5 fruit fly cellular contexts compared by ENCODE assay signal in genomic region chr2L:19463824-19464317, dm6.
A peak's percentile ranks its signal among the peaks of the same experiment; 100 is the strongest.
TF ChIP-seq lines count a peak whose summit lies in the region.

TSS of gene tj (plus strand) at chr2L:19464267.

- no peak for TF ChIP-seq CTCF in whole organism, embryonic (GFP tag; optimal IDR thresholded peaks at IDR 0.05; lab: Kevin White, UChicago)

TF ChIP-seq in whole organism, 6 proteins besides CTCF, POLR2A, EP300 and RAD21:
- TF ChIP-seq usp (GFP tag; optimal IDR thresholded peaks at IDR 0.05; lab: Kevin White, UChicago): no peak
- TF ChIP-seq CG8478 (optimal IDR thresholded peaks at IDR 0.05; lab: Kevin White, UChicago): no peak
- peak; percentile 35 for TF ChIP-seq Dll (optimal IDR thresholded peaks at IDR 0.05; lab: Kevin White, UChicago)

TF ChIP-seq in whole organism, adult, 20 proteins besides CTCF, POLR2A, EP300 and RAD21:
- TF ChIP-seq Crg-1 (GFP tag; optimal IDR thresholded peaks at IDR 0.05; lab: Kevin White, UChicago) (no peak), toe (GFP tag; optimal IDR thresholded peaks at IDR 0.05; lab: Kevin White, UChicago) (no peak), CG33017 (tag; optimal IDR thresholded peaks at IDR 0.05; lab: Kevin White, UChicago) (no peak), pad (GFP tag; optimal IDR thresholded peaks at IDR 0.05; lab: Kevin White, UChicago) (peak; percentile 58), CG5204 (GFP tag; optimal IDR thresholded peaks at IDR 0.05; lab: Kevin White, UChicago) (no peak), CG1620 (GFP tag; optimal IDR thresholded peaks at IDR 0.05; lab: Kevin White, UChicago) (no peak), tj (GFP tag; optimal IDR thresholded peaks at IDR 0.05; lab: Kevin White, UChicago) (peak; percentile 87), kay (GFP tag; lab: Kevin White, UChicago; ENCODE audit: borderline replicate concordance) (no peak)

TF ChIP-seq in whole organism, embryonic, 481 proteins besides CTCF, POLR2A, EP300 and RAD21 (continues in another document):
- TF ChIP-seq abd-A (tag; optimal IDR thresholded peaks at IDR 0.05; lab: Kevin White, UChicago) (peak; percentile 42), HLH3B (GFP tag; IDR thresholded peaks at IDR 0.05; lab: Robert Waterston, UW) (no peak), Hey (tag; optimal IDR thresholded peaks at IDR 0.05; lab: Kevin White, UChicago) (no peak), CG14667 (GFP tag; IDR thresholded peaks at IDR 0.05; lab: Robert Waterston, UW) (no peak), Nf-YB (GFP tag; optimal IDR thresholded peaks at IDR 0.05; lab: Kevin White, UChicago) (peak; percentile 92), Nf-YC (tag; optimal IDR thresholded peaks at IDR 0.05; lab: Kevin White, UChicago) (peak; percentile 96), CG12659 (GFP tag; optimal IDR thresholded peaks at IDR 0.05; lab: Kevin White, UChicago) (no peak), CG4360 (GFP tag; IDR thresholded peaks at IDR 0.05; lab: Robert Waterston, UW) (peak; percentile 71), Aef1 (GFP tag; IDR thresholded peaks at IDR 0.05; lab: Robert Waterston, UW) (peak; percentile 43), crol (GFP tag; IDR thresholded peaks at IDR 0.05; lab: Robert Waterston, UW) (peak; percentile 59), Nf-YA (GFP tag; IDR thresholded peaks at IDR 0.05; lab: Robert Waterston, UW) (no peak), CG42726 (GFP tag; IDR thresholded peaks at IDR 0.05; lab: Robert Waterston, UW; ENCODE audit: partially characterized antibody) (0 out of 2 replicates have a peak, but pooled peaks have one; percentile 19), CG8290 (GFP tag; optimal IDR thresholded peaks at IDR 0.05; lab: Kevin White, UChicago) (no peak), CG8290 (tag; optimal IDR thresholded peaks at IDR 0.05; lab: Kevin White, UChicago) (no peak), CG3281 (GFP tag; optimal IDR thresholded peaks at IDR 0.05; lab: Kevin White, UChicago) (no peak), cg (GFP tag; optimal IDR thresholded peaks at IDR 0.05; lab: Kevin White, UChicago) (peak; percentile 53), HLH4C (GFP tag; IDR thresholded peaks at IDR 0.05; lab: Robert Waterston, UW; ENCODE audit: partially characterized antibody) (no peak), prd (optimal IDR thresholded peaks at IDR 0.05; lab: Kevin White, UChicago) (no peak), prd (GFP tag; IDR thresholded peaks at IDR 0.05; lab: Robert Waterston, UW) (0 out of 3 replicates have a peak, but pooled peaks have one; percentile 0), pb (GFP tag; optimal IDR thresholded peaks at IDR 0.05; lab: Kevin White, UChicago) (no peak), Deaf1 (tag; optimal IDR thresholded peaks at IDR 0.05; lab: Kevin White, UChicago) (peak; percentile 93), Oli (tag; optimal IDR thresholded peaks at IDR 0.05; lab: Kevin White, UChicago) (no peak), CG17359 (tag; optimal IDR thresholded peaks at IDR 0.05; lab: Kevin White, UChicago) (no peak), CHES-1-like (GFP tag; optimal IDR thresholded peaks at IDR 0.05; lab: Kevin White, UChicago) (no peak), ewg (GFP tag; optimal IDR thresholded peaks at IDR 0.05; lab: Kevin White, UChicago) (peak; percentile 20), CG6765 (GFP tag; optimal IDR thresholded peaks at IDR 0.05; lab: Kevin White, UChicago) (no peak), CG1792 (GFP tag; optimal IDR thresholded peaks at IDR 0.05; lab: Kevin White, UChicago) (no peak)

TF ChIP-seq in whole organism, prepupa, 60 proteins besides CTCF, POLR2A, EP300 and RAD21:
- no peak for TF ChIP-seq CG34406 (GFP tag; optimal IDR thresholded peaks at IDR 0.05; lab: Kevin White, UChicago)
- TF ChIP-seq cyc (GFP tag; optimal IDR thresholded peaks at IDR 0.05; lab: Kevin White, UChicago): no peak
- peak; percentile 12 for TF ChIP-seq Eip78C (GFP tag; lab: Kevin White, UChicago)
- 0 out of 3 replicates have a peak, but pooled peaks have one; percentile 22 for TF ChIP-seq CG6163 (GFP tag; IDR thresholded peaks at IDR 0.05; lab: Robert Waterston, UW)
- TF ChIP-seq salr (GFP tag; optimal IDR thresholded peaks at IDR 0.05; lab: Kevin White, UChicago): no peak
- peak; percentile 60 for TF ChIP-seq svp (GFP tag; lab: Kevin White, UChicago)
- TF ChIP-seq Hr38 (GFP tag; optimal IDR thresholded peaks at IDR 0.05; lab: Kevin White, UChicago): no peak

TF ChIP-seq in whole organism, pupa, 21 proteins besides CTCF, POLR2A, EP300 and RAD21:
- TF ChIP-seq CG4496 (GFP tag; IDR thresholded peaks at IDR 0.05; lab: Robert Waterston, UW) (peak; percentile 53; the same call in 1 of the 3 replicates), EcR (GFP tag; optimal IDR thresholded peaks at IDR 0.05; lab: Kevin White, UChicago) (no peak)
